Worm (Caenorhabditis elegans): Measurements from ENCODE around the gene nhr-67.

DNA sequence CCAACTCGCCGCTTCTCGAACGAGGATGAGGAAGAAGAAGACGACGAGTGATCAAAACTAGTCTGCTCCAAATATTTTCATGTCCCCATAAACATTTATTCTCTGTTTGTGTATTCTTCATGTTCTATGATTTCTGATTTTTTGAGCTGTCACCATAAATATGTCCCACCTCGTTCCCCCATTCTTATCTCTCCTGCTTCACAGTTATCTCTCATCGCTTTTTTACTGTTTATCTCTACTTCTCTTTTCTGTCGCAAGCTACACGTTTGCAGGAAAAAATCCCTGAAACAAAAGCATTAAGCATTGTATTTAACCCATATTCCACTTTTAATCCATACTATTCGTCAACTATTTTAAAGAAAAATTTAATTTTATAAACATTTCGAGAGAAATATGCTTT is 38.8 kb upstream of the nhr-67 start:
- TF ChIP-seq elt-1 (tag; optimal IDR thresholded peaks at IDR 0.05) (no peak), ztf-11 (tag; optimal IDR thresholded peaks at IDR 0.05) (no peak), eor-1 (tag; optimal IDR thresholded peaks at IDR 0.05) (no peak), fos-1 (tag; optimal IDR thresholded peaks at IDR 0.05) (no peak), nhr-11 (tag; optimal IDR thresholded peaks at IDR 0.05) (no peak), pha-4 (tag; optimal IDR thresholded peaks at IDR 0.05) (peak; percentile 29), tbx-2 (tag; optimal IDR thresholded peaks at IDR 0.05) (no peak)
